Worm (Caenorhabditis elegans): ENCODE results near the gene W06G6.2.

W06G6.2 gene

ce11 chrV:16621894-16622293 lies 7.2 kb upstream of the W06G6.2 start:
- TF ChIP-seq fos-1 (tag; optimal IDR thresholded peaks at IDR 0.05) (no peak), tra-1 (GFP tag; IDR thresholded peaks at IDR 0.05) (no peak), nhr-111 (GFP tag; optimal IDR thresholded peaks at IDR 0.05) (peak; percentile 1), arid-1 (GFP tag; conservative IDR thresholded peaks at IDR 0.05) (peak; percentile 49; the same call in 1 of the 2 replicates), vab-7 (GFP tag; IDR thresholded peaks at IDR 0.05) (peak; percentile 54; the same call in 1 of the 2 replicates), T26A8.4 (GFP tag; IDR thresholded peaks at IDR 0.05) (peak; percentile 27; the same call in 1 of the 2 replicates), lim-7 (GFP tag; IDR thresholded peaks at IDR 0.05) (peak; percentile 77), ZK337.2 (GFP tag; IDR thresholded peaks at IDR 0.05) (no peak), madf-9 (GFP tag; conservative IDR thresholded peaks at IDR 0.05) (no peak), aha-1 (tag) (no peak), dve-1 (tag; optimal IDR thresholded peaks at IDR 0.05; ENCODE audit: insufficient read depth) (no peak), D1046.2 (GFP tag; IDR thresholded peaks at IDR 0.05) (0 out of 2 replicates have a peak, but pooled peaks have one; percentile 53), nhr-10 (tag; optimal IDR thresholded peaks at IDR 0.05) (no peak), lsy-2 (tag; optimal IDR thresholded peaks at IDR 0.05) (no peak), spr-3 (GFP tag; optimal IDR thresholded peaks at IDR 0.05) (peak; percentile 33), ceh-28 (tag; optimal IDR thresholded peaks at IDR 0.05) (no peak), ceh-32 (tag; optimal IDR thresholded peaks at IDR 0.05; ENCODE audit: poor library complexity) (no peak), skn-1 (tag; optimal IDR thresholded peaks at IDR 0.05) (no peak), R02D3.7 (tag; optimal IDR thresholded peaks at IDR 0.05) (no peak), dmd-6 (GFP tag; IDR thresholded peaks at IDR 0.05) (peak; percentile 38), zfp-3 (GFP tag; conservative IDR thresholded peaks at IDR 0.05) (no peak), T20F7.1 (GFP tag; optimal IDR thresholded peaks at IDR 0.05) (no peak), lin-15B (tag; optimal IDR thresholded peaks at IDR 0.05) (no peak), F49E8.2 (tag; optimal IDR thresholded peaks at IDR 0.05; ENCODE audit: borderline replicate concordance) (no peak), mdt-29 (GFP tag; IDR thresholded peaks at IDR 0.05) (0 out of 2 replicates have a peak, but pooled peaks have one; percentile 26), ctbp-1 (GFP tag; IDR thresholded peaks at IDR 0.05) (no peak)

DNA sequence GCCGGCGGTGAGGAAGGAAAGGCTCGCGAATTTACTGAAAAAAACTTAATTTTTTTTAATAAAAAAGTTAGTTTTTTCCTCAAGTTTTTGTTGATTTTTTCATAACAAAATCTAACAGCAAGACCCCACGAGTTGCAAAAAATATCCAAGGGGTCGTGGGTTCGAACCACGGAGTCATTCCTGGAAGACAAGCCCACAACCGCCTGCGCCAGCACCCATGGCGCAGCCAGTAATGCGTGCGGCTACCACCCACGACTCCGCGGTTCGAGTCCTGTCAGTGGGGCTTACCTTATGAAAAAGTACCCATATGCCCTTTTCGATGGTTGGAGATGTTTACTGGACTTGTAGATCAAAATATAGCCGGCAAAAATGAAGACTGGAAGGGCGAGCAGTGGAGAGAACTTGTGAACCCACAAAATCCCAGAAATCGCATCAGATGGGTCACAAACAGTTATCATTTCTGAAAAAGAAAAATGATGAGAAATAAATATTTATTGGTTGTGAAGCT lies 6.3 kb upstream of the W06G6.2 start, which contains the start of gene Y70C5A.2:
Y70C5A.2 (minus strand) TSS at position 458 of the 508 bp plus-strand sequence.
- TF ChIP-seq nhr-48 (tag; optimal IDR thresholded peaks at IDR 0.05) = no peak
- TF ChIP-seq snpc-1.2 (GFP tag; IDR thresholded peaks at IDR 0.05) = 0 out of 2 replicates have a peak, but pooled peaks have one; percentile 9
- TF ChIP-seq unc-62 (GFP tag; optimal IDR thresholded peaks at IDR 0.05 in 1 of 2) = peak in 1 of 2 experiments; percentile 20
- TF ChIP-seq unc-62 (tag; optimal IDR thresholded peaks at IDR 0.05) = no peak
- TF ChIP-seq dpl-1 (GFP tag; optimal IDR thresholded peaks at IDR 0.05) = no peak
- no peak for TF ChIP-seq zfp-2 (tag; optimal IDR thresholded peaks at IDR 0.05)
- no peak for TF ChIP-seq egl-27 (tag; optimal IDR thresholded peaks at IDR 0.05)
- TF ChIP-seq mdl-1 (tag; optimal IDR thresholded peaks at IDR 0.05) = no peak
- no peak for TF ChIP-seq tag-97 (GFP tag; IDR thresholded peaks at IDR 0.05)
- TF ChIP-seq egl-43 (GFP tag; IDR thresholded peaks at IDR 0.05) = no peak

DNA sequence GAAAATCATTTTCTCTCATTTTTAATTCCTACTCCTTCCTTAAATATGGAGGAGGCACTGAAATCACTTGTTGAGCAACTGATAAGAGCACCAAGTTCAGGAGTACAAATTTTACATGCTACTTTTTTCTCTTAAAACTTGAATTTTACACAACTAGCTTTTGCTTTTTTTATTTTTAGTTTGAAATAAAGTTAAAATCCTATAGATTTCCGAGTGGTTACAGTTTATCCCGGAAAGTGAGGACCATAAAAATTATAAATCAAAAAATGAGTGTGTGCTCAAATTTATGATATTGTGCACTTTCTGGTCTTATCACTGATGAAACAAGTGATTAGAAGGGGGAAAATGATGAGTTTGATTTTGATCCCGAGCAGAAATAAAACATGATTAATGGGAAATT lies 1.1 kb upstream of the W06G6.2 start, which contains the start of gene oac-53:
oac-53 (minus strand) TSS at position 9 of the 400 bp plus-strand sequence.
- TF ChIP-seq php-3 (GFP tag; IDR thresholded peaks at IDR 0.05) = peak; percentile 59; the same call in 1 of the 2 replicates
- TF ChIP-seq nhr-28 (tag; optimal IDR thresholded peaks at IDR 0.05) = peak; percentile 7
- TF ChIP-seq hlh-11 (tag; optimal IDR thresholded peaks at IDR 0.05) = peak; percentile 4
- peak; percentile 62 for TF ChIP-seq pqm-1 (tag; optimal IDR thresholded peaks at IDR 0.05)
- no peak for TF ChIP-seq dpl-1 (GFP tag; optimal IDR thresholded peaks at IDR 0.05)
